Worm (Caenorhabditis elegans): ENCODE results near the gene Y6D1A.2.

- TF ChIP-seq B0310.2 (tag; optimal IDR thresholded peaks at IDR 0.05) (no peak), ama-1 (optimal IDR thresholded peaks at IDR 0.05) (no peak), tra-4 (tag; optimal IDR thresholded peaks at IDR 0.05) (no peak), aly-1 (tag; optimal IDR thresholded peaks at IDR 0.05) (no peak), tbx-37 (GFP tag; conservative IDR thresholded peaks at IDR 0.05) (no peak), hmbx-1 (tag; optimal IDR thresholded peaks at IDR 0.05) (no peak), pes-1 (GFP tag; IDR thresholded peaks at IDR 0.05) (no peak), sea-1 (GFP tag; conservative IDR thresholded peaks at IDR 0.05) (no peak), ceh-36 (tag; optimal IDR thresholded peaks at IDR 0.05) (no peak), F13C5.2 (tag; optimal IDR thresholded peaks at IDR 0.05) (no peak)
Observed at ce11 chrII:11830601-11831000, 10.9 kb upstream of the Y6D1A.2 start.
